Worm (Caenorhabditis elegans): Measurements from ENCODE around the gene K11H12.9.

- TF ChIP-seq sem-4 (tag; optimal IDR thresholded peaks at IDR 0.05) (no peak), ceh-16 (tag; optimal IDR thresholded peaks at IDR 0.05) (no peak), R02D3.7 (tag; optimal IDR thresholded peaks at IDR 0.05) (no peak), nhr-12 (tag; optimal IDR thresholded peaks at IDR 0.05) (no peak), ceh-82 (tag; optimal IDR thresholded peaks at IDR 0.05) (no peak), nhr-10 (tag; optimal IDR thresholded peaks at IDR 0.05) (no peak), alr-1 (tag; optimal IDR thresholded peaks at IDR 0.05) (no peak), lin-13 (GFP tag; optimal IDR thresholded peaks at IDR 0.05) (no peak), ztf-4 (tag; optimal IDR thresholded peaks at IDR 0.05) (no peak), ama-1 (optimal IDR thresholded peaks at IDR 0.05) (no peak), nhr-237 (tag; optimal IDR thresholded peaks at IDR 0.05) (no peak)
Measured at ce11 chrIV:676280-676679, 26.8 kb downstream of the K11H12.9 start, which contains the start of gene K11H12.5.
